Worm (Caenorhabditis elegans) whole organism, L2 larva: ENCODE data around the gene T19D12.1.

Experiments
- R02D3.7 ChIP-seq: fragments of 150-350 bp; optimal IDR thresholded peaks from 2 replicates; lab custom pipeline; 2014; ENCODE audit warnings: missing biosample characterization, missing genetic modification characterization
- mdl-1 ChIP-seq, 2 experiments: fragments of 150-350 bp in 1 of 2; sonication (generic microtip) in 1 of 2; optimal IDR thresholded peaks; 2 replicates each; lab custom pipeline; 2017; ENCODE audit warnings: missing biosample characterization in 2 of 2, missing genetic modification characterization in 2 of 2
- nhr-12 ChIP-seq: fragments of 150-350 bp; optimal IDR thresholded peaks from 2 replicates; lab custom pipeline; 2014; ENCODE audit warnings: missing biosample characterization, missing genetic modification characterization
- zag-1 ChIP-seq: fragments of 150-350 bp; optimal IDR thresholded peaks from 2 replicates; lab custom pipeline; 2014; ENCODE audit warnings: missing biosample characterization, missing genetic modification characterization
- ztf-11 ChIP-seq: sonication (generic microtip); optimal IDR thresholded peaks from 2 replicates; lab custom pipeline; 2017; ENCODE audit warnings: missing biosample characterization, missing genetic modification characterization

DNA sequence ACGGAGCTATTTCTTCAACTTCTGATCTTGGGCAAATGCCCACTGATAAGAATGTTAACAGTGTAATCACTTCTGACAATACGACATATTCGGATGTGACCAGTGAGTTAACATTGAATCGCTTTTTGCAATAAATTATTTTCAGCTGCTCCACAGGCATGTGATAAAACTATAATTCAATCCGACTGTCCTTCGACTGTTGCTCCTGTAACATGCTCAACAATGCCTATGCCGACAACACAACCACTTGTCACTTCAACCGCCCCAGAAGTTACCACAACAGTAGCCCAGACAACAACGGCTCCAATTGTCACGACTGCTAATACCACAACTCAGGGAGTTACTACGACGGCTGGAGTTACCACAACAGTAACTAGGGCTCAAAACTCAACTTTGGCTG is 836 bp downstream of the T19D12.1 start:
- TF ChIP-seq R02D3.7 (tag; lab: Kevin White, UChicago) (no peak), mdl-1 (tag; optimal IDR thresholded peaks at IDR 0.05; lab: Kevin White, UChicago) (no peak), ztf-11 (tag; lab: Kevin White, UChicago) (no peak), nhr-12 (no peak), zag-1 (tag; lab: Kevin White, UChicago) (no peak)
